Fruit fly (Drosophila melanogaster) whole organism, embryonic: Measurements from ENCODE around the gene CG12239.

Experiments used
- ATbp ChIP-seq: fragments of 200-800 bp; sonication (Bioruptor generic); optimal IDR thresholded peaks from 2 replicates; lab custom pipeline; 2017; ENCODE audit warnings: missing biosample characterization, mild to moderate bottlenecking, missing genetic modification characterization, missing genetic modification reagents
- Ada2b ChIP-seq: fragments of 200-800 bp; sonication (Bioruptor generic); IDR thresholded peaks from 2 replicates; pipeline ENCODE4 v1.3.6; 2022; ENCODE audit warnings: missing biosample characterization, missing genetic modification characterization
- Asciz ChIP-seq: fragments of 200-800 bp; sonication (Bioruptor generic); optimal IDR thresholded peaks from 2 replicates; lab custom pipeline; 2017; ENCODE audit warnings: missing biosample characterization, mild to moderate bottlenecking, missing genetic modification characterization, missing genetic modification reagents
- BEAF-32 ChIP-seq: fragments of 200-800 bp; sonication (Bioruptor generic); optimal IDR thresholded peaks from 3 replicates; lab custom pipeline; 2017; ENCODE audit warnings: missing biosample characterization, missing genetic modification characterization, mild to moderate bottlenecking, moderate library complexity, missing genetic modification reagents
- CG11504 ChIP-seq: fragments of 200-800 bp; sonication (Bioruptor generic); optimal IDR thresholded peaks from 3 replicates; lab custom pipeline; 2019; ENCODE audit warnings: missing biosample characterization, mild to moderate bottlenecking, missing genetic modification characterization, moderate library complexity
- CG14441 ChIP-seq: fragments of 200-800 bp; sonication (Bioruptor generic); IDR thresholded peaks from 2 replicates; pipeline ENCODE4 v1.3.6; 2022; ENCODE audit warnings: missing biosample characterization, missing genetic modification characterization
- CG14667 ChIP-seq: fragments of 200-800 bp; sonication (Bioruptor generic); IDR thresholded peaks from 2 replicates; pipeline ENCODE4 v1.3.6; 2022; ENCODE audit warnings: missing biosample characterization, missing genetic modification characterization
- CG14860 ChIP-seq: fragments of 200-800 bp; sonication (Bioruptor generic); IDR thresholded peaks from 3 replicates; pipeline ENCODE4 v1.3.6; 2022; ENCODE audit warnings: missing biosample characterization, missing genetic modification characterization; ENCODE audit not compliant: partially characterized antibody
- CG1529 ChIP-seq: fragments of 200-800 bp; sonication (Bioruptor generic); optimal IDR thresholded peaks from 3 replicates; lab custom pipeline; 2018; ENCODE audit warnings: missing biosample characterization, missing genetic modification characterization
- CG1603 ChIP-seq: fragments of 200-800 bp; sonication (Bioruptor generic); optimal IDR thresholded peaks from 2 replicates; lab custom pipeline; 2019; ENCODE audit warnings: missing biosample characterization, mild to moderate bottlenecking, missing genetic modification characterization, moderate library complexity
- CG17328 ChIP-seq: fragments of 200-800 bp; sonication (Bioruptor generic); IDR thresholded peaks from 2 replicates; pipeline ENCODE4 v1.3.6; 2022; ENCODE audit warnings: missing biosample characterization, missing genetic modification characterization
- CG17361 ChIP-seq: fragments of 200-800 bp; sonication (Bioruptor generic); IDR thresholded peaks from 3 replicates; pipeline ENCODE4 v1.3.6; 2022; ENCODE audit warnings: missing biosample characterization, missing genetic modification characterization
- CG2116 ChIP-seq: fragments of 200-800 bp; sonication (Bioruptor generic); optimal IDR thresholded peaks from 3 replicates; lab custom pipeline; 2018; ENCODE audit warnings: missing biosample characterization, mild to moderate bottlenecking, missing genetic modification characterization
- CG2199 ChIP-seq: fragments of 200-800 bp; sonication (Bioruptor generic); IDR thresholded peaks from 3 replicates; pipeline ENCODE4 v1.3.6; 2022; ENCODE audit warnings: missing biosample characterization, missing genetic modification characterization
- CG5953 ChIP-seq: fragments of 200-800 bp; sonication (Bioruptor generic); IDR thresholded peaks from 2 replicates; pipeline ENCODE4 v1.3.6; 2022; ENCODE audit warnings: missing biosample characterization, missing genetic modification characterization
- CG6175 ChIP-seq: fragments of 200-800 bp; sonication (Bioruptor generic); IDR thresholded peaks from 3 replicates; pipeline ENCODE4 v1.3.6; 2022; ENCODE audit warnings: missing biosample characterization, missing genetic modification characterization
- CG7745 ChIP-seq: fragments of 200-800 bp; sonication (Bioruptor generic); optimal IDR thresholded peaks from 2 replicates; lab custom pipeline; 2018; ENCODE audit warnings: missing biosample characterization, mild to moderate bottlenecking, missing genetic modification characterization, moderate library complexity
- CG9876 ChIP-seq: fragments of 200-800 bp; sonication (Bioruptor generic); optimal IDR thresholded peaks from 2 replicates; lab custom pipeline; 2016; ENCODE audit warnings: missing biosample characterization, missing genetic modification characterization
- CHES-1-like ChIP-seq: fragments of 200-800 bp; sonication (Bioruptor generic); optimal IDR thresholded peaks from 2 replicates; lab custom pipeline; 2016; ENCODE audit warnings: missing biosample characterization, missing genetic modification characterization
- Chrac-16 ChIP-seq: fragments of 200-800 bp; sonication (Bioruptor generic); optimal IDR thresholded peaks from 3 replicates; lab custom pipeline; 2016; ENCODE audit warnings: missing biosample characterization, missing genetic modification characterization
- CrebB ChIP-seq: fragments of 200-800 bp; sonication (Bioruptor generic); optimal IDR thresholded peaks from 3 replicates; lab custom pipeline; 2018; ENCODE audit warnings: missing biosample characterization, mild to moderate bottlenecking, missing genetic modification characterization
- ERR ChIP-seq: fragments of 200-800 bp; sonication (Bioruptor generic); optimal IDR thresholded peaks from 2 replicates; lab custom pipeline; 2016; ENCODE audit warnings: missing biosample characterization, missing genetic modification characterization
- Hr51 ChIP-seq, 2 experiments: fragments of 200-800 bp; sonication (Bioruptor generic); optimal IDR thresholded peaks; 2 replicates in 1 of 2; 3 replicates in 1 of 2; lab custom pipeline; 2016 to 2018; ENCODE audit warnings: missing biosample characterization in 2 of 2, missing genetic modification characterization in 2 of 2, mild to moderate bottlenecking in 1 of 2, moderate library complexity in 1 of 2
- Hsf ChIP-seq: fragments of 200-800 bp; sonication (Bioruptor generic); optimal IDR thresholded peaks from 3 replicates; lab custom pipeline; 2016; ENCODE audit warnings: missing biosample characterization, missing genetic modification characterization
- Lpt ChIP-seq: fragments of >200 bp; optimal IDR thresholded peaks from 2 replicates; lab custom pipeline; 2018; ENCODE audit warnings: missing biosample characterization, missing genetic modification characterization
- NfI ChIP-seq: fragments of 200-800 bp; sonication (Bioruptor generic); optimal IDR thresholded peaks from 3 replicates; lab custom pipeline; 2018; ENCODE audit warnings: missing biosample characterization, mild to moderate bottlenecking, missing genetic modification characterization, moderate library complexity
- Oaz ChIP-seq: fragments of 200-800 bp; sonication (Bioruptor generic); IDR thresholded peaks from 2 replicates; pipeline ENCODE4 v1.3.6; 2022; ENCODE audit warnings: missing biosample characterization, missing genetic modification characterization
- Pdp1 ChIP-seq, 2 experiments: fragments of 200-800 bp; sonication (Bioruptor generic); optimal IDR thresholded peaks; 3 replicates each; lab custom pipeline; 2016; ENCODE audit warnings: missing biosample characterization in 2 of 2, missing genetic modification characterization in 2 of 2, mild to moderate bottlenecking in 1 of 2, moderate library complexity in 1 of 2
- Poxn ChIP-seq: fragments of 200-800 bp; sonication (Bioruptor generic); IDR thresholded peaks from 2 replicates; pipeline ENCODE4 v1.3.6; 2022; ENCODE audit warnings: missing biosample characterization, missing genetic modification characterization
- Scr ChIP-seq: fragments of 200-800 bp; sonication (Bioruptor generic); IDR thresholded peaks from 2 replicates; pipeline ENCODE4 v1.3.6; 2022; ENCODE audit warnings: missing biosample characterization, missing genetic modification characterization; ENCODE audit not compliant: partially characterized antibody
- Six4 ChIP-seq: fragments of 200-800 bp; sonication (Bioruptor generic); optimal IDR thresholded peaks from 2 replicates; lab custom pipeline; 2016; ENCODE audit warnings: missing biosample characterization, missing genetic modification characterization
- Xrp1 ChIP-seq: fragments of 200-800 bp; sonication (Bioruptor generic); IDR thresholded peaks from 2 replicates; pipeline ENCODE4 v1.3.6; 2022; ENCODE audit warnings: missing biosample characterization, missing genetic modification characterization
- bsh ChIP-seq, 2 experiments: fragments of 200-800 bp; sonication (Bioruptor generic); optimal IDR thresholded peaks; 2 replicates each; lab custom pipeline; 2017 to 2018; ENCODE audit warnings: mild to moderate bottlenecking in 2 of 2, missing biosample characterization in 2 of 2, missing genetic modification characterization in 2 of 2, moderate library complexity in 1 of 2
- crc ChIP-seq: fragments of 200-800 bp; sonication (Bioruptor generic); optimal IDR thresholded peaks from 2 replicates; lab custom pipeline; 2016; ENCODE audit warnings: missing biosample characterization, missing genetic modification characterization
- crol ChIP-seq: fragments of 200-800 bp; sonication (Bioruptor generic); IDR thresholded peaks from 2 replicates; pipeline ENCODE4 v1.3.6; 2022; ENCODE audit warnings: missing biosample characterization, missing genetic modification characterization
- dm ChIP-seq: fragments of 200-800 bp; sonication (Bioruptor generic); optimal IDR thresholded peaks from 3 replicates; lab custom pipeline; 2016; ENCODE audit warnings: missing biosample characterization, missing genetic modification characterization
- ems ChIP-seq: fragments of 200-800 bp; sonication (Bioruptor generic); optimal IDR thresholded peaks from 3 replicates; lab custom pipeline; 2016; ENCODE audit warnings: missing biosample characterization, missing genetic modification characterization
- gt ChIP-seq: fragments of 200-800 bp; sonication (Bioruptor generic); IDR thresholded peaks from 2 replicates; pipeline ENCODE4 v1.3.6; 2022; ENCODE audit warnings: missing biosample characterization, missing genetic modification characterization
- her ChIP-seq: fragments of 200-800 bp; sonication (Bioruptor generic); optimal IDR thresholded peaks from 2 replicates; lab custom pipeline; 2016; ENCODE audit warnings: missing biosample characterization, missing genetic modification characterization
- kay ChIP-seq: fragments of 200-800 bp; sonication (Bioruptor generic); optimal IDR thresholded peaks from 2 replicates; lab custom pipeline; 2016; ENCODE audit warnings: missing biosample characterization, missing genetic modification characterization
- mirr ChIP-seq: fragments of 200-800 bp; sonication (Bioruptor generic); optimal IDR thresholded peaks from 3 replicates; lab custom pipeline; 2018; ENCODE audit warnings: missing biosample characterization, mild to moderate bottlenecking, missing genetic modification characterization
- pum ChIP-seq: fragments of 200-800 bp; sonication (Bioruptor generic); optimal IDR thresholded peaks from 2 replicates; lab custom pipeline; 2016; ENCODE audit warnings: missing biosample characterization, missing genetic modification characterization
- rib ChIP-seq: fragments of 200-800 bp; sonication (Bioruptor generic); IDR thresholded peaks from 2 replicates; pipeline ENCODE4 v1.3.6; 2022; ENCODE audit warnings: missing biosample characterization, missing genetic modification characterization
- sd ChIP-seq: fragments of 200-800 bp; sonication (Bioruptor generic); optimal IDR thresholded peaks from 3 replicates; lab custom pipeline; 2018; ENCODE audit warnings: missing biosample characterization, mild to moderate bottlenecking, missing genetic modification characterization, moderate library complexity
- stwl ChIP-seq: fragments of 200-800 bp; sonication (Bioruptor generic); optimal IDR thresholded peaks from 3 replicates; lab custom pipeline; 2018; ENCODE audit warnings: missing biosample characterization, mild to moderate bottlenecking, missing genetic modification characterization, moderate library complexity
- usp ChIP-seq: fragments of >200 bp; optimal IDR thresholded peaks from 2 replicates; lab custom pipeline; 2017; ENCODE audit warnings: missing biosample characterization, missing genetic modification characterization
- yki ChIP-seq: fragments of >200 bp; optimal IDR thresholded peaks from 3 replicates; lab custom pipeline; 2018
- z ChIP-seq: fragments of 200-800 bp; sonication (Bioruptor generic); IDR thresholded peaks from 3 replicates; pipeline ENCODE4 v1.3.6; 2022; ENCODE audit warnings: missing biosample characterization, missing genetic modification characterization
- zf30C ChIP-seq: fragments of 200-800 bp; sonication (Bioruptor generic); optimal IDR thresholded peaks from 3 replicates; lab custom pipeline; 2018; ENCODE audit warnings: missing biosample characterization, mild to moderate bottlenecking, missing genetic modification characterization

Gene CG12239

DNA sequence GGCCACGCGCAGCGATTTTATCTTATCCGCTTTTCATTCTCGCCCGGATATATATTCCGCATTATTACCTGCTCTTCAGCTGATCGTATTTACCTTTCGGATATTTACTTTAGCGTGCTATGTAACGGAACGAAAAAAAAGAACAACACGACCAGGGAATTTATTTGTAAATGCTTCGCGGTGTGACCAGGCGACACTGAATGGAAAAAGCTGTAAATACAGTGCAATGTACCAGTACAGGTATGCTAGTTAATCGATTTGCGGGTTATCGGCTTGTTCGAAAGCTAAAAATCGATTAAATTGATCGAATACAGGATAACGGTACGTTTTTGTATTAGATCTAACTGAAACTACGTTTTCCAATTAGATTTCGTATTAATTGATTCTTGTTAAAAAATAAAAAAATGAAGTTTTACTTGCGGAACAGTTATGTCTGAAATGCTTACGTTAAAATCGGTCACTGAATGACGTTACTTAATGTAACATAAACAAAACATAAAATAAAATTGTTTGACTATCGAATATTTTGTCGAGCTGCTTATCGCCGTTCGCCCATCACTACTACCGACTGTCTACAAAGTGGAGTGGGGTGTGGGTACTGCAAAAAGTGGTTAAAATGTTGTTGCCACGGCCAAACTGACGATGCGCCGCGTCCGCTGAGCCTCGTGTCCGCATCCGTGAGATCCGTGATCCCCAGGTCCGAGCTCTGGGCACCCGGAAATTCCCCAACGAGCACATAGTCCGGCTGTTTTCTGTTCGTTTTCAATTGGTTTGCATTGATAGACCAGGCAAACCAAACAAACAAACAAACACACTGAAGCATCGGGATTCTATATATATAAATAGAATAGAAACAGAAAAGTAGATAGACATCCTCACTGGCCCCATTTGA lies 27.7 kb upstream of the CG12239 start, which contains the start of the genes MAPk-Ak2 and CG42699 (continued):
- TF ChIP-seq BEAF-32 (GFP tag; lab: Kevin White, UChicago) (peak; percentile 64), CG2116 (GFP tag; lab: Kevin White, UChicago) (peak; percentile 96), CG1529 (GFP tag; lab: Kevin White, UChicago) (peak; percentile 82), pum (GFP tag; lab: Kevin White, UChicago) (peak; percentile 45), stwl (tag; lab: Kevin White, UChicago) (peak; percentile 63), CG14860 (GFP tag; lab: Robert Waterston, UW) (peak; percentile 76), CG2199 (GFP tag; lab: Robert Waterston, UW) (no peak), CG14667 (no peak), CrebB (tag; lab: Kevin White, UChicago) (peak; percentile 87), ems (GFP tag; lab: Kevin White, UChicago) (peak; percentile 73), usp (GFP tag; lab: Kevin White, UChicago) (no peak), ATbp (peak; percentile 88), z (peak; percentile 61; the same call in 1 of the 3 replicates), CG14441 (peak; percentile 56; the same call in 1 of the 2 replicates), CG5953 (peak; percentile 77), CG7745 (tag; lab: Kevin White, UChicago) (peak; percentile 68), Asciz (GFP tag; lab: Kevin White, UChicago) (peak; percentile 88), bsh (GFP tag; optimal IDR thresholded peaks at IDR 0.05; lab: Kevin White, UChicago) (peak; percentile 60 to 76), crol (GFP tag; lab: Robert Waterston, UW) (no peak), CG11504 (peak; percentile 61), Hsf (GFP tag; lab: Kevin White, UChicago) (peak; percentile 25), crc (peak; percentile 71), yki (lab: Kevin White, UChicago) (no peak), Xrp1 (peak; percentile 76), Hr51 (GFP tag; optimal IDR thresholded peaks at IDR 0.05; lab: Kevin White, UChicago) (peak; percentile 33 to 72), CG17328 (GFP tag; lab: Robert Waterston, UW) (peak; percentile 42; the same call in 1 of the 2 replicates), Six4 (peak; percentile 47), NfI (GFP tag; lab: Kevin White, UChicago) (peak; percentile 76), CG17361 (GFP tag; lab: Robert Waterston, UW) (peak; percentile 70; the same call in 2 of the 3 replicates), gt (GFP tag; lab: Robert Waterston, UW) (no peak), Ada2b (no peak), Scr (GFP tag; lab: Robert Waterston, UW) (peak; percentile 66), ERR (GFP tag; lab: Kevin White, UChicago) (peak; percentile 73), rib (0 out of 2 replicates have a peak, but pooled peaks have one; percentile 15), Pdp1 (GFP tag; optimal IDR thresholded peaks at IDR 0.05; lab: Kevin White, UChicago) (peak; percentile 68 to 88), mirr (GFP tag; lab: Kevin White, UChicago) (peak; percentile 89), Oaz (GFP tag; lab: Robert Waterston, UW) (no peak), zf30C (GFP tag; lab: Kevin White, UChicago) (no peak), CG9876 (GFP tag; lab: Kevin White, UChicago) (peak; percentile 65), kay (GFP tag; lab: Kevin White, UChicago) (peak; percentile 80), CHES-1-like (GFP tag; lab: Kevin White, UChicago) (peak; percentile 87), dm (GFP tag; lab: Kevin White, UChicago) (peak; percentile 68), Chrac-16 (GFP tag; lab: Kevin White, UChicago) (no peak), sd (tag; lab: Kevin White, UChicago) (peak; percentile 92), CG6175 (GFP tag; lab: Robert Waterston, UW) (no peak), CG1603 (tag; lab: Kevin White, UChicago) (peak; percentile 65), her (GFP tag; lab: Kevin White, UChicago) (peak; percentile 85), Lpt (GFP tag; lab: Kevin White, UChicago) (no peak), Poxn (GFP tag; lab: Robert Waterston, UW) (no peak)
